2 worm cellular contexts compared by ENCODE assay signal in genomic region chrX:9449330-9449729, ce11.
A peak's percentile ranks its signal among the peaks of the same experiment; 100 is the strongest.
TF ChIP-seq lines count a peak whose summit lies in the region.

ZK899.7 (minus strand) TSS chrX:9449430.

TF ChIP-seq in whole organism, L1 larva, 84 proteins besides CTCF, POLR2A, EP300 and RAD21:
- TF ChIP-seq nhr-19 (GFP tag; conservative IDR thresholded peaks at IDR 0.05; lab: Robert Waterston, UW): no peak
- peak; percentile 15 for TF ChIP-seq dsc-1 (tag; optimal IDR thresholded peaks at IDR 0.05; lab: Kevin White, UChicago)
- peak; percentile 31 for TF ChIP-seq fkh-8 (tag; optimal IDR thresholded peaks at IDR 0.05; lab: Kevin White, UChicago)
- TF ChIP-seq unc-130 (tag; optimal IDR thresholded peaks at IDR 0.05; lab: Kevin White, UChicago): no peak
- no peak for TF ChIP-seq efl-1 (optimal IDR thresholded peaks at IDR 0.05; lab: Kevin White, UChicago)
- TF ChIP-seq efl-1 (GFP tag; optimal IDR thresholded peaks at IDR 0.05 in 1 of 2; lab: Kevin White, UChicago): peak in 1 of 2 experiments; percentile 78

TF ChIP-seq in whole organism, L4 larva, 104 proteins besides CTCF, POLR2A, EP300 and RAD21:
- TF ChIP-seq skn-1 (tag; optimal IDR thresholded peaks at IDR 0.05; lab: Kevin White, UChicago): no peak
- no peak for TF ChIP-seq hlh-11 (tag; optimal IDR thresholded peaks at IDR 0.05; lab: Kevin White, UChicago)
- TF ChIP-seq aha-1 (tag; lab: Kevin White, UChicago): peak; percentile 38

Comparison
In these comparisons a context has a peak if more than half of its experiments do, and no peak if none do; other contexts are left out.
1. Of the 29 proteins assayed by ChIP-seq in both whole organism, L4 larva and whole organism, L1 larva: peak only in whole organism, L4 larva: aha-1; only in whole organism, L1 larva: none; in both: none; in neither: 28.